Worm (Caenorhabditis elegans) whole organism, dauer: Measurements from ENCODE around the gene F40A3.4.

Source experiments
- unc-62 ChIP-seq: sonication (generic microtip); optimal IDR thresholded peaks from 2 replicates; lab custom pipeline; 2017; ENCODE audit warnings: missing biosample characterization, missing genetic modification reagents, missing genetic modification characterization

Gene F40A3.4

ce11 chrV:7857931-7858330, 17.6 kb upstream of the F40A3.4 start, which contains the start of gene C37C3.1:
Gene C37C3.1, plus strand, starts transcription at chrV:7857963.
- no peak for TF ChIP-seq unc-62 (GFP tag; lab: Kevin White, UChicago)

- no peak for TF ChIP-seq unc-62 (GFP tag; lab: Kevin White, UChicago)
These were observed 13.8 kb upstream of the F40A3.4 start, which contains the start of gene C37C3.17 for ce11 chrV:7861792-7862191. Gene C37C3.17, minus strand, starts transcription at chrV:7861892.

ce11 chrV:7863020-7863523, 12.5 kb upstream of the F40A3.4 start, which contains the start of gene C37C3.10:
Gene C37C3.10, minus strand, starts transcription at chrV:7863070.
- no peak for TF ChIP-seq unc-62 (GFP tag; lab: Kevin White, UChicago)

- TF ChIP-seq unc-62 (GFP tag; lab: Kevin White, UChicago), result no peak
These were observed 10.9 kb upstream of the F40A3.4 start, which contains the start of gene C37C3.11 for ce11 chrV:7864663-7865062. Gene C37C3.11, minus strand, starts transcription at chrV:7864763.

ce11 chrV:7870707-7871106, 4.8 kb upstream of the F40A3.4 start, which contains the start of gene nipi-4:
Gene nipi-4, minus strand, starts transcription at chrV:7870807.
- TF ChIP-seq unc-62 (GFP tag; lab: Kevin White, UChicago), result no peak

- no peak for TF ChIP-seq unc-62 (GFP tag; lab: Kevin White, UChicago)
These were observed 2.6 kb upstream of the F40A3.4 start for ce11 chrV:7872945-7873344.

- TF ChIP-seq unc-62 (GFP tag; lab: Kevin White, UChicago), result no peak
These were observed 1.4 kb downstream of the F40A3.4 start, which contains the start of gene F40A3.3 for ce11 chrV:7876881-7877475. Gene F40A3.3, plus strand, starts transcription at chrV:7877444.

ce11 chrV:7878411-7878964, 2.9 kb downstream of the F40A3.4 start, which contains the start of gene F40A3.2:
Gene F40A3.2, plus strand, starts transcription at chrV:7878914.
- no peak for TF ChIP-seq unc-62 (GFP tag; lab: Kevin White, UChicago)

ce11 chrV:7884441-7884840, 8.9 kb downstream of the F40A3.4 start:
- TF ChIP-seq unc-62 (GFP tag; lab: Kevin White, UChicago), result no peak

ce11 chrV:7888036-7888435, 12.5 kb downstream of the F40A3.4 start:
- TF ChIP-seq unc-62 (GFP tag; lab: Kevin White, UChicago), result no peak

- no peak for TF ChIP-seq unc-62 (GFP tag; lab: Kevin White, UChicago)
These were observed 15.7 kb downstream of the F40A3.4 start, which contains the start of gene F40A3.1 for ce11 chrV:7891230-7891629. Gene F40A3.1, plus strand, starts transcription at chrV:7891530.

- TF ChIP-seq unc-62 (GFP tag; lab: Kevin White, UChicago), result no peak
These were observed 18.3 kb downstream of the F40A3.4 start, which contains the start of gene F40A3.6 for ce11 chrV:7893812-7894381. Gene F40A3.6, minus strand, starts transcription at chrV:7893862.

- TF ChIP-seq unc-62 (GFP tag; lab: Kevin White, UChicago), result no peak
These were observed 24.2 kb downstream of the F40A3.4 start, which contains the start of gene F40A3.7 for ce11 chrV:7899761-7900160. Gene F40A3.7, minus strand, starts transcription at chrV:7899861.

ce11 chrV:7901222-7901621, 25.7 kb downstream of the F40A3.4 start:
- TF ChIP-seq unc-62 (GFP tag; lab: Kevin White, UChicago), result no peak

ce11 chrV:7904389-7904788, 28.8 kb downstream of the F40A3.4 start:
- no peak for TF ChIP-seq unc-62 (GFP tag; lab: Kevin White, UChicago)

- TF ChIP-seq unc-62 (GFP tag; lab: Kevin White, UChicago), result no peak
These were observed 32.9 kb downstream of the F40A3.4 start for ce11 chrV:7908431-7908830.
